Fruit fly (Drosophila melanogaster): ENCODE results near the gene CG43145.

Gene CG43145

DNA sequence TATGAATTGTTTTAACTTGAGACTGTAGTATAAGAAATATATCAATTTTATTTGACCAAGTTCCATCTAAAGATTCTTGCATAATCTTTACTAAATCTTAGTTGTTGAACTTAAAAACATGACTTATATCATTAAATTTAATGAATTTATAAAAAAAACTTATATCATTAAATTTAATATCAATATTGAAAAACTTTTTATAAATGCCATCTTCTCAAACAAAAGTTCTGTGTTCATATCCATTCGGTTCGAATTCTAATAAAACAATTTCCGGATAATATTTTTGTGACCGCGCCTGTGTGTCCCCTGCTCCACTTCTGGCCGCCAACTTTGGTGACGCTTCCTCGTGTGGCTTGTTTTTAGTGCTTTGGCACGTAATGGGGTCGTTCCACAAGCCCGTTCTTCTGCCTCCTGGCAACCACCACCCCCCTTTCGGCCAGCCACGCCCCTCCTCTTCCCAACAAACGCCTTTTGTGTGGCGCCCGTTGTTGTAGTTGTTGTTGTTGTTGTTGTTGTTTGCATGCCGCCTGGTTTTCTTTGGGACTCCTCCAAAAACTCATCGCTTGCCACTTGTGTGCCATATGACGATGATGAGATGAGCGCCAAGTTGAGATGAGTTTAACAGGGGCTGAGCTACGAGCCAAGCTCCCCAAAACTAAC, 35.5 kb downstream of the CG43145 start:
- TF ChIP-seq PHDP (tag; optimal IDR thresholded peaks at IDR 0.05): peak; percentile 13
- peak; percentile 50; the same call in 1 of the 2 replicates for TF ChIP-seq CG4360 (GFP tag; IDR thresholded peaks at IDR 0.05)
- no peak for TF ChIP-seq stwl (tag; optimal IDR thresholded peaks at IDR 0.05)
- TF ChIP-seq CG8290 (GFP tag; optimal IDR thresholded peaks at IDR 0.05): no peak
- no peak for TF ChIP-seq CG8290 (tag; optimal IDR thresholded peaks at IDR 0.05)
- no peak for TF ChIP-seq CG4820 (GFP tag; optimal IDR thresholded peaks at IDR 0.05)
- no peak for TF ChIP-seq CG18011 (GFP tag; optimal IDR thresholded peaks at IDR 0.05)
- TF ChIP-seq dysf (GFP tag; IDR thresholded peaks at IDR 0.05): no peak
- 0 out of 2 replicates have a peak, but pooled peaks have one; percentile 28 for TF ChIP-seq CG32532 (GFP tag; IDR thresholded peaks at IDR 0.05)
- peak; percentile 43 for TF ChIP-seq CG7556 (GFP tag; optimal IDR thresholded peaks at IDR 0.05)
- TF ChIP-seq Hr51 (GFP tag; optimal IDR thresholded peaks at IDR 0.05): peak in 1 of 2 experiments; percentile 39
- TF ChIP-seq Antp (GFP tag; optimal IDR thresholded peaks at IDR 0.05): no peak
- peak; percentile 47 for TF ChIP-seq CG11504 (tag; optimal IDR thresholded peaks at IDR 0.05)
- peak; percentile 12 for TF ChIP-seq Med (GFP tag)
- TF ChIP-seq Hr3 (GFP tag; optimal IDR thresholded peaks at IDR 0.05): peak; percentile 3
- TF ChIP-seq CG2199 (GFP tag; IDR thresholded peaks at IDR 0.05): no peak
- peak; percentile 15 for TF ChIP-seq Fer1 (GFP tag; optimal IDR thresholded peaks at IDR 0.05)
- TF ChIP-seq CG17802 (tag; optimal IDR thresholded peaks at IDR 0.05): no peak
- TF ChIP-seq CG7928 (GFP tag; optimal IDR thresholded peaks at IDR 0.05): no peak
- no peak for TF ChIP-seq CG18764 (GFP tag; optimal IDR thresholded peaks at IDR 0.05)
- TF ChIP-seq CoRest (tag; optimal IDR thresholded peaks at IDR 0.05): peak; percentile 28
- no peak for TF ChIP-seq wek (GFP tag; optimal IDR thresholded peaks at IDR 0.05)
- no peak for TF ChIP-seq Nf-YC (tag; optimal IDR thresholded peaks at IDR 0.05)
- TF ChIP-seq CG7839 (tag; optimal IDR thresholded peaks at IDR 0.05): peak; percentile 3
- TF ChIP-seq CG5245 (GFP tag; optimal IDR thresholded peaks at IDR 0.05): no peak
- no peak for TF ChIP-seq CG31365 (tag; optimal IDR thresholded peaks at IDR 0.05)
- peak; percentile 24 for TF ChIP-seq CG18599 (GFP tag; optimal IDR thresholded peaks at IDR 0.05)
- TF ChIP-seq gem (tag; optimal IDR thresholded peaks at IDR 0.05): peak; percentile 53
- TF ChIP-seq CG33557 (GFP tag; optimal IDR thresholded peaks at IDR 0.05): no peak
- peak; percentile 69 for TF ChIP-seq crol (GFP tag; IDR thresholded peaks at IDR 0.05)
- TF ChIP-seq CG3838 (GFP tag; optimal IDR thresholded peaks at IDR 0.05): no peak
- no peak for TF ChIP-seq trem (tag; optimal IDR thresholded peaks at IDR 0.05)
- TF ChIP-seq CG3163 (GFP tag; optimal IDR thresholded peaks at IDR 0.05): no peak
- no peak for TF ChIP-seq CG31224 (GFP tag; IDR thresholded peaks at IDR 0.05)
- TF ChIP-seq sens-2 (GFP tag; IDR thresholded peaks at IDR 0.05): no peak
- TF ChIP-seq CG15269 (tag; optimal IDR thresholded peaks at IDR 0.05): peak; percentile 1
- TF ChIP-seq sens (GFP tag): peak; percentile 42
- peak; percentile 60 for TF ChIP-seq CG2678 (tag; optimal IDR thresholded peaks at IDR 0.05)
- TF ChIP-seq ara (GFP tag; IDR thresholded peaks at IDR 0.05): no peak
- TF ChIP-seq CG1529 (GFP tag; optimal IDR thresholded peaks at IDR 0.05): no peak
- peak; percentile 3 for TF ChIP-seq Meics (GFP tag; optimal IDR thresholded peaks at IDR 0.05)
- TF ChIP-seq cg (GFP tag; optimal IDR thresholded peaks at IDR 0.05): no peak
- no peak for TF ChIP-seq CG10543 (GFP tag; optimal IDR thresholded peaks at IDR 0.05)
- no peak for TF ChIP-seq MTF-1 (GFP tag; optimal IDR thresholded peaks at IDR 0.05; ENCODE audit: borderline replicate concordance)
- TF ChIP-seq Oli (tag; optimal IDR thresholded peaks at IDR 0.05): peak; percentile 25
- peak; percentile 2 for TF ChIP-seq Ssrp (tag; optimal IDR thresholded peaks at IDR 0.05)
- TF ChIP-seq CG11696 (GFP tag; IDR thresholded peaks at IDR 0.05): peak; percentile 55; the same call in 1 of the 2 replicates
- no peak for TF ChIP-seq hkb (optimal IDR thresholded peaks at IDR 0.05)
- TF ChIP-seq hkb (GFP tag; IDR thresholded peaks at IDR 0.05): no peak
- TF ChIP-seq abd-A (tag; optimal IDR thresholded peaks at IDR 0.05): peak; percentile 86
